Fruit fly (Drosophila melanogaster): ENCODE measurements around the gene CG18266.
A peak's percentile ranks its signal among the peaks of the same experiment; 100 is the strongest.

- TF ChIP-seq EcR (GFP tag; optimal IDR thresholded peaks at IDR 0.05), result no peak
- peak; percentile 45 for TF ChIP-seq CG14655 (GFP tag; optimal IDR thresholded peaks at IDR 0.05)
- TF ChIP-seq CG10348 (GFP tag; IDR thresholded peaks at IDR 0.05), result no peak
- TF ChIP-seq CG17806 (tag; optimal IDR thresholded peaks at IDR 0.05), result no peak
- peak; percentile 70 for TF ChIP-seq CG12605 (GFP tag; IDR thresholded peaks at IDR 0.05)
- TF ChIP-seq Snoo (tag; optimal IDR thresholded peaks at IDR 0.05), result no peak
- TF ChIP-seq fd96Ca (GFP tag; IDR thresholded peaks at IDR 0.05), result no peak
- peak; percentile 39 for TF ChIP-seq CG13204 (GFP tag; optimal IDR thresholded peaks at IDR 0.05)
Measured at dm6 chr2L:5617896-5618505, 21.4 kb downstream of the CG18266 start, which contains the start of gene DIP-eta.

Data from whole organism, pupa.